Fruit fly (Drosophila melanogaster): ENCODE results near the gene CG5861.

DNA sequence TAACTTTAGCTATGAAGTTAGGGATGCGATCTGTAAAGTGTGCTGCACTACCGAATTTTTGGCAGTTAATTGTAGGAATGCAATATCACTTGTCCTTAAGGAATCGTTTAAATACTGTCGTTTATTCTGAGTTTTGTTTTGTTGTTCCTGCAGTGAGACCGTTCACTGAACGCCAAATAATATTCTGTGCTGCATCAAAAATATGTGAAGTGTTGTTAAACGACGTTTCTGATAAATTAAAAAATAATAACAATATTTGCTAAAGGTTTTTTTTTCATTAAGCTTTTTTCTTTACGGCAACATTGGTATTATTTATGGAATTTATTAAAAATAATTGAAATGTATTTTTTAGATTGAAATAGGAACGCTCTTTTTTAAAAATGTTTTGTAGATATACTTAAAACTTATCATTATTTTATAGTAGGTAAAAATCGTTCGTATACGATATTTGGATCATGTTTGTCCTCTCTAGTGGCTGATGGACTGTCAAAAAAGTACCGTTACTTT lies 4.3 kb downstream of the CG5861 start, which contains the start of gene GMF:
- TF ChIP-seq CTCF (optimal IDR thresholded peaks at IDR 0.05) (peak in 1 of 2 experiments; percentile 18), CG8478 (optimal IDR thresholded peaks at IDR 0.05) (no peak)

Measured in S2 (cell line).